Fruit fly (Drosophila melanogaster) whole organism, adult: ENCODE data around the gene CG34263.

Experiments
- CG11617 ChIP-seq: fragments of 200-800 bp; sonication (Bioruptor generic); optimal IDR thresholded peaks from 2 replicates; lab custom pipeline; 2017; ENCODE audit warnings: mild to moderate bottlenecking, missing biosample characterization, missing genetic modification reagents, missing genetic modification characterization
- CG12768 ChIP-seq: fragments of 200-800 bp; sonication (Bioruptor generic); optimal IDR thresholded peaks from 2 replicates; lab custom pipeline; 2017; ENCODE audit warnings: missing biosample characterization, missing genetic modification characterization, mild to moderate bottlenecking, moderate library complexity, missing genetic modification reagents
- CG14711 ChIP-seq: fragments of 200-800 bp; sonication (Bioruptor generic); optimal IDR thresholded peaks from 2 replicates; lab custom pipeline; 2018; ENCODE audit warnings: missing biosample characterization, mild to moderate bottlenecking, missing genetic modification characterization, moderate library complexity
- CG1620 ChIP-seq: fragments of 200-800 bp; sonication (Bioruptor generic); optimal IDR thresholded peaks from 2 replicates; lab custom pipeline; 2016; ENCODE audit warnings: missing biosample characterization, missing genetic modification characterization
- CG33017 ChIP-seq: fragments of 200-800 bp; sonication (Bioruptor generic); optimal IDR thresholded peaks from 2 replicates; lab custom pipeline; 2018; ENCODE audit warnings: missing biosample characterization, mild to moderate bottlenecking, missing genetic modification characterization, moderate library complexity
- CG5204 ChIP-seq: fragments of 200-800 bp; sonication (Bioruptor generic); optimal IDR thresholded peaks from 2 replicates; lab custom pipeline; 2016; ENCODE audit warnings: missing biosample characterization, missing genetic modification characterization
- CG7045 ChIP-seq: fragments of 200-800 bp; sonication (Bioruptor generic); optimal IDR thresholded peaks from 2 replicates; lab custom pipeline; 2017; ENCODE audit warnings: missing biosample characterization, mild to moderate bottlenecking, missing genetic modification characterization
- CG7101 ChIP-seq: fragments of 200-800 bp; sonication (Bioruptor generic); optimal IDR thresholded peaks from 2 replicates; lab custom pipeline; 2018; ENCODE audit warnings: missing biosample characterization, mild to moderate bottlenecking, missing genetic modification characterization, moderate library complexity
- Clk ChIP-seq: fragments of 200-800 bp; sonication (Bioruptor generic); optimal IDR thresholded peaks from 2 replicates; lab custom pipeline; 2017; ENCODE audit warnings: missing biosample characterization, missing genetic modification characterization
- Crg-1 ChIP-seq: fragments of 200-800 bp; sonication (Bioruptor generic); optimal IDR thresholded peaks from 2 replicates; lab custom pipeline; 2016; ENCODE audit warnings: missing biosample characterization, missing genetic modification characterization
- Hr96 ChIP-seq: fragments of 200-800 bp; sonication (Bioruptor generic); optimal IDR thresholded peaks from 2 replicates; lab custom pipeline; 2016; ENCODE audit warnings: missing biosample characterization, missing genetic modification characterization
- Mnt ChIP-seq: fragments of 200-800 bp; sonication (Bioruptor generic); optimal IDR thresholded peaks from 2 replicates; lab custom pipeline; 2016; ENCODE audit warnings: missing biosample characterization, mild to moderate bottlenecking, missing genetic modification characterization
- bab1 ChIP-seq: fragments of 200-800 bp; sonication (Bioruptor generic); optimal IDR thresholded peaks from 3 replicates; lab custom pipeline; 2019; ENCODE audit warnings: missing biosample characterization, mild to moderate bottlenecking, missing genetic modification characterization, moderate library complexity
- cic ChIP-seq: fragments of 200-800 bp; sonication (Bioruptor generic); optimal IDR thresholded peaks from 2 replicates; lab custom pipeline; 2017; ENCODE audit warnings: missing biosample characterization, mild to moderate bottlenecking, missing genetic modification characterization, moderate library complexity
- cnc ChIP-seq, 2 experiments: fragments of >200 bp; optimal IDR thresholded peaks; 2 replicates each; lab custom pipeline; 2017
- kay ChIP-seq: fragments of 200-800 bp; sonication (Bioruptor generic); peaks from one replicate; lab custom pipeline; 2016; ENCODE audit warnings: missing biosample characterization, missing genetic modification characterization, borderline replicate concordance
- ovo ChIP-seq: fragments of 200-800 bp; sonication (Bioruptor generic); optimal IDR thresholded peaks from 2 replicates; lab custom pipeline; 2016; ENCODE audit warnings: missing biosample characterization, missing genetic modification characterization
- pad ChIP-seq: fragments of 200-800 bp; sonication (Bioruptor generic); optimal IDR thresholded peaks from 3 replicates; lab custom pipeline; 2017; ENCODE audit warnings: missing biosample characterization, missing genetic modification characterization, mild to moderate bottlenecking, moderate library complexity, missing genetic modification reagents
- tj ChIP-seq: fragments of 200-800 bp; sonication (Bioruptor generic); optimal IDR thresholded peaks from 3 replicates; lab custom pipeline; 2017; ENCODE audit warnings: missing biosample characterization, mild to moderate bottlenecking, missing genetic modification characterization, moderate library complexity
- toe ChIP-seq: fragments of 200-800 bp; sonication (Bioruptor generic); optimal IDR thresholded peaks from 2 replicates; lab custom pipeline; 2016; ENCODE audit warnings: missing biosample characterization, missing genetic modification characterization

CG34263 gene

dm6 chr3L:265808-266207 is at the start of gene CG34263:
Gene CG34263 (minus strand): TSS chr3L:265908.
- TF ChIP-seq CG5204 (no peak), CG12768 (GFP tag; lab: Kevin White, UChicago) (no peak), ovo (GFP tag; lab: Kevin White, UChicago) (no peak), Clk (no peak), CG11617 (GFP tag; lab: Kevin White, UChicago) (no peak)

- TF ChIP-seq CG33017 (tag; lab: Kevin White, UChicago) (no peak), bab1 (GFP tag; lab: Kevin White, UChicago) (no peak), toe (no peak), pad (no peak), CG14711 (tag; lab: Kevin White, UChicago) (no peak), Mnt (no peak), CG1620 (GFP tag; lab: Kevin White, UChicago) (no peak)
These were observed 49.4 kb upstream of the CG34263 start for dm6 chr3L:315140-315539.

- no peak for TF ChIP-seq toe
These were observed 46.6 kb upstream of the CG34263 start for dm6 chr3L:312323-312722.

- no peak for TF ChIP-seq ovo (GFP tag; lab: Kevin White, UChicago)
- no peak for TF ChIP-seq Clk
- TF ChIP-seq tj = no peak
- TF ChIP-seq cic (GFP tag; lab: Kevin White, UChicago) = peak; percentile 82
- TF ChIP-seq CG7101 (tag; lab: Kevin White, UChicago) = peak; percentile 2
- TF ChIP-seq Hr96 (GFP tag; lab: Kevin White, UChicago) = no peak
- peak; percentile 23 for TF ChIP-seq CG33017 (tag; lab: Kevin White, UChicago)
- TF ChIP-seq bab1 (GFP tag; lab: Kevin White, UChicago) = peak; percentile 20
- no peak for TF ChIP-seq Crg-1 (GFP tag; lab: Kevin White, UChicago)
- no peak for TF ChIP-seq Mnt
- TF ChIP-seq CG1620 (GFP tag; lab: Kevin White, UChicago) = no peak
- peak; percentile 23 for TF ChIP-seq CG12768 (GFP tag; lab: Kevin White, UChicago)
These were observed 45.9 kb upstream of the CG34263 start for dm6 chr3L:311607-312006.

dm6 chr3L:299952-300605 is 34.4 kb upstream of the CG34263 start:
- TF ChIP-seq ovo (GFP tag; lab: Kevin White, UChicago) = no peak
- no peak for TF ChIP-seq CG33017 (tag; lab: Kevin White, UChicago)
- peak; percentile 38 for TF ChIP-seq cic (GFP tag; lab: Kevin White, UChicago)
- no peak for TF ChIP-seq CG5204
- TF ChIP-seq toe = no peak
- no peak for TF ChIP-seq Clk

- TF ChIP-seq CG12768 (GFP tag; lab: Kevin White, UChicago) = no peak
- TF ChIP-seq toe = no peak
- no peak for TF ChIP-seq tj
- TF ChIP-seq cnc (optimal IDR thresholded peaks at IDR 0.05; lab: Kevin White, UChicago) = no peak
- TF ChIP-seq CG11617 (GFP tag; lab: Kevin White, UChicago) = no peak
- no peak for TF ChIP-seq cic (GFP tag; lab: Kevin White, UChicago)
- TF ChIP-seq Clk = no peak
- TF ChIP-seq ovo (GFP tag; lab: Kevin White, UChicago) = no peak
These were observed 32.8 kb upstream of the CG34263 start for dm6 chr3L:298459-298858.

- TF ChIP-seq CG11617 (GFP tag; lab: Kevin White, UChicago) (no peak), kay (GFP tag; lab: Kevin White, UChicago) (peak; percentile 24), tj (no peak)
These were observed 31.5 kb upstream of the CG34263 start for dm6 chr3L:297240-297639.

dm6 chr3L:294841-295408 is 29.2 kb upstream of the CG34263 start:
- no peak for TF ChIP-seq CG7045 (GFP tag; lab: Kevin White, UChicago)
- no peak for TF ChIP-seq CG14711 (tag; lab: Kevin White, UChicago)
- TF ChIP-seq CG7101 (tag; lab: Kevin White, UChicago) = no peak
- no peak for TF ChIP-seq Crg-1 (GFP tag; lab: Kevin White, UChicago)
- TF ChIP-seq bab1 (GFP tag; lab: Kevin White, UChicago) = no peak
- no peak for TF ChIP-seq Mnt
